In the genomic region with DNA sequence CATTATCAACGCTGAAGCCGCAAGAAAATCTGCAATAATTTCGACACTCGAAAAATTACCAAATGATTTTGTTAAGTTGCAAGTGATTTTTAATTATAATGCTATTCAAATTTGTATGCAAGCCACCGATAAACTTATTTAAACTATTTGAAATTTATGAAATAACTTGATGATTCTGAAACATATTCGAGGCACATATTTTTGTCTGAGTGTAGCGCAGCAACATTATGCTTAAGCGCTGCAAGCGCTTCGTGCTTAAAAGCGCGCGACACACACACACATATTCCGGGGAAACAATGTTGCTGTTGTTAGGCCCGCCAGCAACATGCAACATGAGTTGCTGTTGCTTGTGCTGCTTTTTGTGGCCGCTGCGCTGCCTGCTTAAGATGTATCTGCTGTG, we compare ENCODE assay signal across 4 fruit fly cellular contexts.
A peak's percentile ranks its signal among the peaks of the same experiment; 100 is the strongest.
TF ChIP-seq lines count a peak whose summit lies in the region.

No protein-coding gene starts in this region.

- TF ChIP-seq CTCF in whole organism, embryonic (GFP tag; optimal IDR thresholded peaks at IDR 0.05; lab: Kevin White, UChicago) = no peak

TF ChIP-seq in whole organism, embryonic, 481 proteins besides CTCF, POLR2A, EP300 and RAD21 (continues in another document):
- TF ChIP-seq CG14667 (GFP tag; IDR thresholded peaks at IDR 0.05; lab: Robert Waterston, UW) = no peak
- peak; percentile 8 for TF ChIP-seq Blimp-1 (GFP tag; optimal IDR thresholded peaks at IDR 0.05; lab: Kevin White, UChicago)
- no peak for TF ChIP-seq CG15479 (GFP tag; optimal IDR thresholded peaks at IDR 0.05; lab: Kevin White, UChicago)
- TF ChIP-seq ERR (GFP tag; optimal IDR thresholded peaks at IDR 0.05; lab: Kevin White, UChicago) = no peak
- no peak for TF ChIP-seq Fer2 (tag; optimal IDR thresholded peaks at IDR 0.05; lab: Kevin White, UChicago)
- no peak for TF ChIP-seq CG3065 (GFP tag; optimal IDR thresholded peaks at IDR 0.05; lab: Kevin White, UChicago)
- no peak for TF ChIP-seq CG10431 (GFP tag; optimal IDR thresholded peaks at IDR 0.05; lab: Kevin White, UChicago)
- TF ChIP-seq ssp (GFP tag; IDR thresholded peaks at IDR 0.05; lab: Robert Waterston, UW) = no peak
- peak; percentile 9 for TF ChIP-seq CG10979 (tag; optimal IDR thresholded peaks at IDR 0.05; lab: Kevin White, UChicago)
- TF ChIP-seq GATAe (GFP tag; conservative IDR thresholded peaks at IDR 0.05; lab: Robert Waterston, UW) = no peak
- TF ChIP-seq gem (tag; optimal IDR thresholded peaks at IDR 0.05; lab: Kevin White, UChicago) = peak; percentile 25
- TF ChIP-seq sna (GFP tag; IDR thresholded peaks at IDR 0.05; lab: Robert Waterston, UW; ENCODE audit: partially characterized antibody) = no peak
- TF ChIP-seq CG1792 (GFP tag; optimal IDR thresholded peaks at IDR 0.05; lab: Kevin White, UChicago) = no peak
- TF ChIP-seq gsb (GFP tag; IDR thresholded peaks at IDR 0.05; lab: Robert Waterston, UW) = no peak
- peak; percentile 3 for TF ChIP-seq fd96Cb (tag; optimal IDR thresholded peaks at IDR 0.05; lab: Kevin White, UChicago)
- TF ChIP-seq Drgx (GFP tag; IDR thresholded peaks at IDR 0.05; lab: Robert Waterston, UW) = peak; percentile 58
- no peak for TF ChIP-seq wdn (GFP tag; IDR thresholded peaks at IDR 0.05; lab: Robert Waterston, UW)
- TF ChIP-seq CG11504 (tag; optimal IDR thresholded peaks at IDR 0.05; lab: Kevin White, UChicago) = peak; percentile 91
- TF ChIP-seq CG16863 (GFP tag; optimal IDR thresholded peaks at IDR 0.05; lab: Kevin White, UChicago) = no peak
- TF ChIP-seq bsh (GFP tag; optimal IDR thresholded peaks at IDR 0.05; lab: Kevin White, UChicago) = peak in 1 of 2 experiments; percentile 42
- no peak for TF ChIP-seq az2 (GFP tag; optimal IDR thresholded peaks at IDR 0.05; lab: Kevin White, UChicago)
- TF ChIP-seq Hey (tag; optimal IDR thresholded peaks at IDR 0.05; lab: Kevin White, UChicago) = no peak

TF ChIP-seq in whole organism, prepupa, 60 proteins besides CTCF, POLR2A, EP300 and RAD21 (continues in another document):
- TF ChIP-seq Eip75B (GFP tag; optimal IDR thresholded peaks at IDR 0.05; lab: Kevin White, UChicago) (peak; percentile 52), salr (GFP tag; optimal IDR thresholded peaks at IDR 0.05; lab: Kevin White, UChicago) (peak in 1 of 2 experiments; percentile 22), CG6808 (GFP tag; optimal IDR thresholded peaks at IDR 0.05; lab: Kevin White, UChicago) (peak; percentile 14), CG4318 (GFP tag; optimal IDR thresholded peaks at IDR 0.05; lab: Kevin White, UChicago) (peak; percentile 9), acj6 (GFP tag; optimal IDR thresholded peaks at IDR 0.05; lab: Kevin White, UChicago) (peak; percentile 47), CG10631 (GFP tag; optimal IDR thresholded peaks at IDR 0.05; lab: Kevin White, UChicago) (peak; percentile 48), esn (GFP tag; optimal IDR thresholded peaks at IDR 0.05; lab: Kevin White, UChicago) (peak; percentile 60), CG8319 (GFP tag; optimal IDR thresholded peaks at IDR 0.05; lab: Kevin White, UChicago) (no peak), CG6276 (GFP tag; optimal IDR thresholded peaks at IDR 0.05; lab: Kevin White, UChicago) (peak; percentile 22), CG11902 (GFP tag; optimal IDR thresholded peaks at IDR 0.05; lab: Kevin White, UChicago) (no peak), net (GFP tag; optimal IDR thresholded peaks at IDR 0.05; lab: Kevin White, UChicago) (peak; percentile 24), Hr38 (GFP tag; optimal IDR thresholded peaks at IDR 0.05; lab: Kevin White, UChicago) (no peak), lz (GFP tag; optimal IDR thresholded peaks at IDR 0.05; lab: Kevin White, UChicago) (peak; percentile 22), vri (GFP tag; optimal IDR thresholded peaks at IDR 0.05; lab: Kevin White, UChicago) (no peak), Smox (GFP tag; optimal IDR thresholded peaks at IDR 0.05; lab: Kevin White, UChicago) (peak; percentile 40), CG11762 (GFP tag; optimal IDR thresholded peaks at IDR 0.05; lab: Kevin White, UChicago; ENCODE audit: insufficient read depth) (peak; percentile 4), Eip93F (GFP tag; optimal IDR thresholded peaks at IDR 0.05; lab: Kevin White, UChicago) (no peak), Lpt (GFP tag; optimal IDR thresholded peaks at IDR 0.05; lab: Kevin White, UChicago) (peak; percentile 20), pdm3 (GFP tag; optimal IDR thresholded peaks at IDR 0.05; lab: Kevin White, UChicago) (peak; percentile 57), Sox14 (GFP tag; optimal IDR thresholded peaks at IDR 0.05; lab: Kevin White, UChicago) (peak; percentile 50), CG3919 (GFP tag; optimal IDR thresholded peaks at IDR 0.05; lab: Kevin White, UChicago) (peak; percentile 59), Ets96B (tag; optimal IDR thresholded peaks at IDR 0.05; lab: Kevin White, UChicago) (peak; percentile 61)

TF ChIP-seq in whole organism, pupa, 21 proteins besides CTCF, POLR2A, EP300 and RAD21:
- TF ChIP-seq D1 (tag; optimal IDR thresholded peaks at IDR 0.05; lab: Kevin White, UChicago) (no peak), gl (tag; optimal IDR thresholded peaks at IDR 0.05; lab: Kevin White, UChicago) (no peak), CG17806 (tag; optimal IDR thresholded peaks at IDR 0.05; lab: Kevin White, UChicago) (peak; percentile 60), Snoo (tag; optimal IDR thresholded peaks at IDR 0.05; lab: Kevin White, UChicago) (no peak), Ets98B (GFP tag; IDR thresholded peaks at IDR 0.05; lab: Robert Waterston, UW) (peak; percentile 62), CG34367 (tag; optimal IDR thresholded peaks at IDR 0.05; lab: Kevin White, UChicago) (peak; percentile 43), CG4496 (GFP tag; IDR thresholded peaks at IDR 0.05; lab: Robert Waterston, UW) (peak; percentile 55), CG12605 (GFP tag; IDR thresholded peaks at IDR 0.05; lab: Robert Waterston, UW) (peak; percentile 53; the same call in 1 of the 2 replicates), Pif1B (GFP tag; optimal IDR thresholded peaks at IDR 0.05; lab: Kevin White, UChicago) (peak; percentile 7), rn (GFP tag; IDR thresholded peaks at IDR 0.05; lab: Robert Waterston, UW) (no peak), Pif1A (GFP tag; optimal IDR thresholded peaks at IDR 0.05; lab: Kevin White, UChicago) (peak; percentile 21), fd96Ca (GFP tag; IDR thresholded peaks at IDR 0.05; lab: Robert Waterston, UW) (peak; percentile 35; the same call in 1 of the 3 replicates), CG10348 (GFP tag; IDR thresholded peaks at IDR 0.05; lab: Robert Waterston, UW) (no peak), CG14655 (GFP tag; optimal IDR thresholded peaks at IDR 0.05; lab: Kevin White, UChicago) (peak; percentile 72), CG15710 (tag; optimal IDR thresholded peaks at IDR 0.05; lab: Kevin White, UChicago) (peak; percentile 22), CG13204 (GFP tag; optimal IDR thresholded peaks at IDR 0.05; lab: Kevin White, UChicago) (no peak), EcR (GFP tag; optimal IDR thresholded peaks at IDR 0.05; lab: Kevin White, UChicago) (no peak), CG9948 (tag; optimal IDR thresholded peaks at IDR 0.05; lab: Kevin White, UChicago) (peak; percentile 50), CG8159 (tag; optimal IDR thresholded peaks at IDR 0.05; lab: Kevin White, UChicago) (peak; percentile 58), CG32121 (GFP tag; IDR thresholded peaks at IDR 0.05; lab: Robert Waterston, UW) (peak; percentile 16; the same call in 1 of the 2 replicates), CG8301 (tag; optimal IDR thresholded peaks at IDR 0.05; lab: Kevin White, UChicago) (peak; percentile 64)
TF ChIP-seq in whole organism, pupa: peak in this region for 14.

TF ChIP-seq in whole organism, wandering third instar larva, 38 proteins besides CTCF, POLR2A, EP300 and RAD21 (continues in another document):
- TF ChIP-seq ey (GFP tag; optimal IDR thresholded peaks at IDR 0.05; lab: Kevin White, UChicago) (peak; percentile 6), lola (GFP tag; optimal IDR thresholded peaks at IDR 0.05; lab: Kevin White, UChicago) (no peak), Hr78 (GFP tag; optimal IDR thresholded peaks at IDR 0.05; lab: Kevin White, UChicago) (no peak), dsf (GFP tag; optimal IDR thresholded peaks at IDR 0.05; lab: Kevin White, UChicago; ENCODE audit: borderline replicate concordance) (no peak), OdsH (GFP tag; optimal IDR thresholded peaks at IDR 0.05; lab: Kevin White, UChicago) (no peak), dl (GFP tag; optimal IDR thresholded peaks at IDR 0.05; lab: Kevin White, UChicago; ENCODE audit: insufficient read depth in 1 of 2, partially characterized antibody in 2 of 2) (no peak), sage (GFP tag; optimal IDR thresholded peaks at IDR 0.05; lab: Kevin White, UChicago) (no peak), brk (GFP tag; optimal IDR thresholded peaks at IDR 0.05; lab: Kevin White, UChicago) (no peak), jim (GFP tag; optimal IDR thresholded peaks at IDR 0.05; lab: Kevin White, UChicago) (no peak), pan (optimal IDR thresholded peaks at IDR 0.05; lab: Kevin White, UChicago) (no peak), Jra (GFP tag; optimal IDR thresholded peaks at IDR 0.05; lab: Kevin White, UChicago) (no peak), HLH106 (tag; optimal IDR thresholded peaks at IDR 0.05; lab: Kevin White, UChicago) (peak; percentile 27), rgr (GFP tag; optimal IDR thresholded peaks at IDR 0.05; lab: Kevin White, UChicago) (no peak), Dif (GFP tag; optimal IDR thresholded peaks at IDR 0.05; lab: Kevin White, UChicago; ENCODE audit: partially characterized antibody) (no peak), Dfd (GFP tag; optimal IDR thresholded peaks at IDR 0.05; lab: Kevin White, UChicago) (no peak), tai (GFP tag; optimal IDR thresholded peaks at IDR 0.05; lab: Kevin White, UChicago) (no peak), Hr83 (GFP tag; optimal IDR thresholded peaks at IDR 0.05; lab: Kevin White, UChicago; ENCODE audit: poor library complexity, severe bottlenecking) (no peak), Mio (GFP tag; optimal IDR thresholded peaks at IDR 0.05; lab: Kevin White, UChicago) (no peak), N (GFP tag; optimal IDR thresholded peaks at IDR 0.05; lab: Kevin White, UChicago) (no peak), psq (GFP tag; optimal IDR thresholded peaks at IDR 0.05; lab: Kevin White, UChicago) (peak; percentile 10), usp (GFP tag; optimal IDR thresholded peaks at IDR 0.05; lab: Kevin White, UChicago) (no peak), Sp1 (GFP tag; optimal IDR thresholded peaks at IDR 0.05; lab: Kevin White, UChicago) (peak; percentile 56), GATAd (GFP tag; optimal IDR thresholded peaks at IDR 0.05; lab: Kevin White, UChicago) (no peak), h (GFP tag; optimal IDR thresholded peaks at IDR 0.05; lab: Kevin White, UChicago) (no peak), br (GFP tag; optimal IDR thresholded peaks at IDR 0.05; lab: Kevin White, UChicago) (peak; percentile 3), CG9705 (GFP tag; optimal IDR thresholded peaks at IDR 0.05; lab: Kevin White, UChicago) (no peak), Abd-B (GFP tag; optimal IDR thresholded peaks at IDR 0.05; lab: Kevin White, UChicago) (no peak), fru (GFP tag; optimal IDR thresholded peaks at IDR 0.05; lab: Kevin White, UChicago) (peak; percentile 45), Rel (GFP tag; optimal IDR thresholded peaks at IDR 0.05; lab: Kevin White, UChicago) (no peak), Rel (tag; optimal IDR thresholded peaks at IDR 0.05; lab: Kevin White, UChicago) (no peak)

Comparison
In these comparisons a context has a peak if more than half of its experiments do, and no peak if none do; other contexts are left out.
1. Of the 7 proteins assayed by ChIP-seq in both whole organism, embryonic and whole organism, prepupa: peak only in whole organism, embryonic: Blimp-1; only in whole organism, prepupa: Hr39, Lpt and Sox102F; in both: none; in neither: 3.